Fruit fly (Drosophila melanogaster): ENCODE results near the gene CG44094.

- no peak for TF ChIP-seq CG8478 (optimal IDR thresholded peaks at IDR 0.05)
- no peak for TF ChIP-seq CTCF (optimal IDR thresholded peaks at IDR 0.05)
These were observed 1.3 kb downstream of the CG44094 start for dm6 chr3R:14574962-14575717.

All from S2 (cell line).